Worm (Caenorhabditis elegans): ENCODE data around the gene F58H1.7.

ce11 chrV:11955617-11956016 lies 9.0 kb downstream of the F58H1.7 start:
- no peak for TF ChIP-seq tbx-11 (GFP tag; IDR thresholded peaks at IDR 0.05)
- TF ChIP-seq ama-1 (optimal IDR thresholded peaks at IDR 0.05): no peak
- no peak for TF ChIP-seq ets-7 (tag; optimal IDR thresholded peaks at IDR 0.05)
- TF ChIP-seq hmbx-1 (tag; optimal IDR thresholded peaks at IDR 0.05): no peak
- TF ChIP-seq hmg-4 (GFP tag; optimal IDR thresholded peaks at IDR 0.05): no peak
- no peak for TF ChIP-seq ceh-36 (tag; optimal IDR thresholded peaks at IDR 0.05)
- TF ChIP-seq flt-1 (GFP tag; IDR thresholded peaks at IDR 0.05): no peak
- TF ChIP-seq sea-1 (GFP tag; conservative IDR thresholded peaks at IDR 0.05): no peak
